Worm (Caenorhabditis elegans) whole organism, young adult: ENCODE data around the gene C49G7.7.

Source experiments
- T07F8.4 ChIP-seq: sonication (generic microtip); optimal IDR thresholded peaks from 2 replicates; lab custom pipeline; 2016; ENCODE audit warnings: mild to moderate bottlenecking, missing genetic modification characterization, moderate library complexity, missing compliant biosample characterization
- Y67H2A.10 ChIP-seq: fragments of 200-800 bp; sonication (Bioruptor generic); conservative IDR thresholded peaks from 2 replicates; pipeline ENCODE4 v1.3.6; 2022; ENCODE audit warnings: missing genetic modification reagents, missing genetic modification characterization, missing compliant biosample characterization
- Y95B8A.8 ChIP-seq: fragments of 200-800 bp; sonication (Bioruptor generic); IDR thresholded peaks from 2 replicates; pipeline ENCODE4 v1.3.6; 2022; ENCODE audit warnings: missing genetic modification reagents, missing genetic modification characterization, missing compliant biosample characterization
- ccch-3 ChIP-seq: fragments of 200-800 bp; sonication (Bioruptor generic); optimal IDR thresholded peaks from 2 replicates; lab custom pipeline; 2018; ENCODE audit warnings: mild to moderate bottlenecking, missing genetic modification characterization, missing compliant biosample characterization
- ceh-58 ChIP-seq: fragments of 200-800 bp; sonication (Bioruptor generic); IDR thresholded peaks from 2 replicates; pipeline ENCODE4 v1.3.6; 2022; ENCODE audit warnings: missing genetic modification characterization, missing compliant biosample characterization
- ceh-91 ChIP-seq: fragments of 200-800 bp; sonication (Bioruptor generic); IDR thresholded peaks from 2 replicates; pipeline ENCODE4 v1.3.6; 2022; ENCODE audit warnings: missing genetic modification reagents, missing genetic modification characterization, missing compliant biosample characterization
- dpff-1 ChIP-seq: sonication (generic microtip); optimal IDR thresholded peaks from 2 replicates; lab custom pipeline; 2017; ENCODE audit warnings: mild to moderate bottlenecking, missing genetic modification characterization, missing compliant biosample characterization
- let-607 ChIP-seq, 2 experiments: fragments of 200-800 bp in 1 of 2; sonication (Bioruptor generic) in 1 of 2; sonication (generic microtip) in 1 of 2; optimal IDR thresholded peaks; 2 replicates each; lab custom pipeline; 2016 to 2018; ENCODE audit warnings: mild to moderate bottlenecking in 2 of 2, missing compliant biosample characterization in 2 of 2, missing genetic modification characterization in 2 of 2, moderate library complexity in 2 of 2, missing genotype in 1 of 2
- madf-3 ChIP-seq: fragments of 200-800 bp; sonication (Bioruptor generic); IDR thresholded peaks from 2 replicates; pipeline ENCODE4 v1.3.6; 2022; ENCODE audit warnings: missing genetic modification reagents, missing genetic modification characterization, missing compliant biosample characterization
- nhr-90 ChIP-seq: sonication (generic microtip); optimal IDR thresholded peaks from 2 replicates; lab custom pipeline; 2016; ENCODE audit warnings: missing genotype, mild to moderate bottlenecking, missing genetic modification characterization, missing compliant biosample characterization
- repo-1 ChIP-seq: sonication (generic microtip); optimal IDR thresholded peaks from 2 replicates; lab custom pipeline; 2017; ENCODE audit warnings: mild to moderate bottlenecking, missing genetic modification characterization, missing compliant biosample characterization
- sdz-38 ChIP-seq: sonication (generic microtip); optimal IDR thresholded peaks from 2 replicates; lab custom pipeline; 2016; ENCODE audit warnings: missing genotype, missing genetic modification characterization, missing compliant biosample characterization
- snpc-4 ChIP-seq, 5 experiments: fragments of 150-350 bp in 1 of 5; sonication (generic microtip) in 4 of 5; optimal IDR thresholded peaks; 2 replicates each; lab custom pipeline; 2014 to 2018; ENCODE audit warnings: missing genetic modification characterization in 5 of 5, missing biosample characterization in 3 of 5, antibody characterized with exemption in 2 of 5, mild to moderate bottlenecking in 2 of 5, missing compliant biosample characterization in 2 of 5, missing genotype in 2 of 5, moderate library complexity in 2 of 5, missing genetic modification reagents in 1 of 5

- no peak for TF ChIP-seq ccch-3
- TF ChIP-seq ceh-91 = no peak
- TF ChIP-seq let-607 (tag; optimal IDR thresholded peaks at IDR 0.05; lab: Kevin White, UChicago) = no peak
- TF ChIP-seq repo-1 (tag; lab: Kevin White, UChicago) = no peak
- no peak for TF ChIP-seq madf-3 (GFP tag; lab: Robert Waterston, UW)
- no peak for TF ChIP-seq nhr-90 (tag; lab: Kevin White, UChicago)
- TF ChIP-seq T07F8.4 (tag; lab: Kevin White, UChicago) = no peak
- no peak for TF ChIP-seq sdz-38
- no peak for TF ChIP-seq snpc-4 (GFP tag; optimal IDR thresholded peaks at IDR 0.05; lab: Kevin White, UChicago)
- TF ChIP-seq snpc-4 (tag; optimal IDR thresholded peaks at IDR 0.05; lab: Kevin White, UChicago) = no peak
- TF ChIP-seq dpff-1 (tag; lab: Kevin White, UChicago) = no peak
- no peak for TF ChIP-seq ceh-58
- TF ChIP-seq Y95B8A.8 (GFP tag; lab: Robert Waterston, UW) = no peak
- TF ChIP-seq Y67H2A.10 (GFP tag; lab: Robert Waterston, UW) = no peak
These were observed 40.2 kb upstream of the C49G7.7 start, which contains the start of gene K09D9.9 for ce11 chrV:3994048-3994447.
